Worm (Caenorhabditis elegans): ENCODE measurements around the gene rheb-1.

Gene rheb-1

ce11 chrIII:9455980-9456658 is at the start of gene rheb-1, which contains the start of gene spk-1:
Gene rheb-1 (minus strand): TSS chrIII:9456030.
Gene spk-1 (plus strand): TSS chrIII:9456608.
- TF ChIP-seq F13C5.2 (tag; optimal IDR thresholded peaks at IDR 0.05) (peak; percentile 5), hmbx-1 (tag; optimal IDR thresholded peaks at IDR 0.05) (no peak), hmg-4 (GFP tag; optimal IDR thresholded peaks at IDR 0.05) (peak; percentile 43)

- no peak for TF ChIP-seq hnd-1 (tag; optimal IDR thresholded peaks at IDR 0.05)
- no peak for TF ChIP-seq pes-1 (GFP tag; IDR thresholded peaks at IDR 0.05)
- no peak for TF ChIP-seq scrt-1 (GFP tag; IDR thresholded peaks at IDR 0.05)
- TF ChIP-seq ceh-13 (GFP tag; optimal IDR thresholded peaks at IDR 0.05): no peak
- TF ChIP-seq tbx-37 (GFP tag; conservative IDR thresholded peaks at IDR 0.05): no peak
- no peak for TF ChIP-seq flt-1 (GFP tag; IDR thresholded peaks at IDR 0.05)
- no peak for TF ChIP-seq B0310.2 (tag; optimal IDR thresholded peaks at IDR 0.05)
- TF ChIP-seq hmg-4 (GFP tag; optimal IDR thresholded peaks at IDR 0.05): no peak
- no peak for TF ChIP-seq tra-4 (tag; optimal IDR thresholded peaks at IDR 0.05)
- TF ChIP-seq F13C5.2 (tag; optimal IDR thresholded peaks at IDR 0.05): no peak
- TF ChIP-seq sea-1 (GFP tag; conservative IDR thresholded peaks at IDR 0.05): no peak
- TF ChIP-seq aly-1 (tag; optimal IDR thresholded peaks at IDR 0.05): no peak
- no peak for TF ChIP-seq ama-1 (optimal IDR thresholded peaks at IDR 0.05)
- TF ChIP-seq tbx-11 (GFP tag; IDR thresholded peaks at IDR 0.05): no peak
- no peak for TF ChIP-seq ets-7 (tag; optimal IDR thresholded peaks at IDR 0.05)
- no peak for TF ChIP-seq ceh-36 (tag; optimal IDR thresholded peaks at IDR 0.05)
- TF ChIP-seq hmbx-1 (tag; optimal IDR thresholded peaks at IDR 0.05): no peak
Measured at ce11 chrIII:9504347-9504746, 48.5 kb upstream of the rheb-1 start.

ce11 chrIII:9502155-9502714 is 46.4 kb upstream of the rheb-1 start:
- TF ChIP-seq pes-1 (GFP tag; IDR thresholded peaks at IDR 0.05): no peak
- TF ChIP-seq B0310.2 (tag; optimal IDR thresholded peaks at IDR 0.05): no peak
- TF ChIP-seq tbx-37 (GFP tag; conservative IDR thresholded peaks at IDR 0.05): no peak
- TF ChIP-seq flt-1 (GFP tag; IDR thresholded peaks at IDR 0.05): no peak
- TF ChIP-seq hmbx-1 (tag; optimal IDR thresholded peaks at IDR 0.05): no peak
- no peak for TF ChIP-seq scrt-1 (GFP tag; IDR thresholded peaks at IDR 0.05)
- TF ChIP-seq ama-1 (optimal IDR thresholded peaks at IDR 0.05): no peak
- TF ChIP-seq hnd-1 (tag; optimal IDR thresholded peaks at IDR 0.05): no peak
- TF ChIP-seq ceh-13 (GFP tag; optimal IDR thresholded peaks at IDR 0.05): no peak
- no peak for TF ChIP-seq tbx-11 (GFP tag; IDR thresholded peaks at IDR 0.05)
- TF ChIP-seq ets-7 (tag; optimal IDR thresholded peaks at IDR 0.05): no peak
- TF ChIP-seq hmg-4 (GFP tag; optimal IDR thresholded peaks at IDR 0.05): no peak
- TF ChIP-seq aly-1 (tag; optimal IDR thresholded peaks at IDR 0.05): no peak

ce11 chrIII:9501072-9501471 is 45.2 kb upstream of the rheb-1 start:
- no peak for TF ChIP-seq hmg-4 (GFP tag; optimal IDR thresholded peaks at IDR 0.05)
- no peak for TF ChIP-seq sea-1 (GFP tag; conservative IDR thresholded peaks at IDR 0.05)
- TF ChIP-seq tra-4 (tag; optimal IDR thresholded peaks at IDR 0.05): no peak
- no peak for TF ChIP-seq tbx-37 (GFP tag; conservative IDR thresholded peaks at IDR 0.05)
- no peak for TF ChIP-seq ets-7 (tag; optimal IDR thresholded peaks at IDR 0.05)
- no peak for TF ChIP-seq hmbx-1 (tag; optimal IDR thresholded peaks at IDR 0.05)

ce11 chrIII:9500267-9500666 is 44.4 kb upstream of the rheb-1 start, which contains the start of gene sod-4:
Gene sod-4 (minus strand): TSS chrIII:9500375.
- TF ChIP-seq pes-1 (GFP tag; IDR thresholded peaks at IDR 0.05) (no peak), ceh-13 (GFP tag; optimal IDR thresholded peaks at IDR 0.05) (no peak), ama-1 (optimal IDR thresholded peaks at IDR 0.05) (no peak)

- TF ChIP-seq hmg-4 (GFP tag; optimal IDR thresholded peaks at IDR 0.05) (no peak), tbx-37 (GFP tag; conservative IDR thresholded peaks at IDR 0.05) (no peak), hnd-1 (tag; optimal IDR thresholded peaks at IDR 0.05) (no peak), tra-4 (tag; optimal IDR thresholded peaks at IDR 0.05) (no peak), tbx-11 (GFP tag; IDR thresholded peaks at IDR 0.05) (no peak), ceh-36 (tag; optimal IDR thresholded peaks at IDR 0.05) (no peak), pes-1 (GFP tag; IDR thresholded peaks at IDR 0.05) (no peak), aly-1 (tag; optimal IDR thresholded peaks at IDR 0.05) (no peak), B0310.2 (tag; optimal IDR thresholded peaks at IDR 0.05) (no peak), hmbx-1 (tag; optimal IDR thresholded peaks at IDR 0.05) (no peak), flt-1 (GFP tag; IDR thresholded peaks at IDR 0.05) (no peak), ama-1 (optimal IDR thresholded peaks at IDR 0.05) (no peak)
Measured at ce11 chrIII:9497412-9497811, 41.6 kb upstream of the rheb-1 start.

- TF ChIP-seq hmg-4 (GFP tag; optimal IDR thresholded peaks at IDR 0.05) (no peak), flt-1 (GFP tag; IDR thresholded peaks at IDR 0.05) (no peak), pes-1 (GFP tag; IDR thresholded peaks at IDR 0.05) (no peak), B0310.2 (tag; optimal IDR thresholded peaks at IDR 0.05) (no peak), ama-1 (optimal IDR thresholded peaks at IDR 0.05) (no peak), sea-1 (GFP tag; conservative IDR thresholded peaks at IDR 0.05) (no peak), scrt-1 (GFP tag; IDR thresholded peaks at IDR 0.05) (no peak), tbx-37 (GFP tag; conservative IDR thresholded peaks at IDR 0.05) (no peak), hnd-1 (tag; optimal IDR thresholded peaks at IDR 0.05) (no peak), F13C5.2 (tag; optimal IDR thresholded peaks at IDR 0.05) (no peak), ceh-36 (tag; optimal IDR thresholded peaks at IDR 0.05) (no peak), aly-1 (tag; optimal IDR thresholded peaks at IDR 0.05) (no peak)
Measured at ce11 chrIII:9496083-9496482, 40.3 kb upstream of the rheb-1 start.

- no peak for TF ChIP-seq tbx-37 (GFP tag; conservative IDR thresholded peaks at IDR 0.05)
- no peak for TF ChIP-seq ceh-36 (tag; optimal IDR thresholded peaks at IDR 0.05)
- TF ChIP-seq hmbx-1 (tag; optimal IDR thresholded peaks at IDR 0.05): no peak
- TF ChIP-seq F13C5.2 (tag; optimal IDR thresholded peaks at IDR 0.05): no peak
- no peak for TF ChIP-seq tra-4 (tag; optimal IDR thresholded peaks at IDR 0.05)
- no peak for TF ChIP-seq tbx-11 (GFP tag; IDR thresholded peaks at IDR 0.05)
- TF ChIP-seq pes-1 (GFP tag; IDR thresholded peaks at IDR 0.05): no peak
- TF ChIP-seq scrt-1 (GFP tag; IDR thresholded peaks at IDR 0.05): no peak
- no peak for TF ChIP-seq ama-1 (optimal IDR thresholded peaks at IDR 0.05)
- no peak for TF ChIP-seq aly-1 (tag; optimal IDR thresholded peaks at IDR 0.05)
- no peak for TF ChIP-seq flt-1 (GFP tag; IDR thresholded peaks at IDR 0.05)
- no peak for TF ChIP-seq B0310.2 (tag; optimal IDR thresholded peaks at IDR 0.05)
- TF ChIP-seq hnd-1 (tag; optimal IDR thresholded peaks at IDR 0.05): no peak
- TF ChIP-seq ets-7 (tag; optimal IDR thresholded peaks at IDR 0.05): no peak
- TF ChIP-seq sea-1 (GFP tag; conservative IDR thresholded peaks at IDR 0.05): no peak
- TF ChIP-seq ceh-13 (GFP tag; optimal IDR thresholded peaks at IDR 0.05): no peak
- TF ChIP-seq hmg-4 (GFP tag; optimal IDR thresholded peaks at IDR 0.05): no peak
Measured at ce11 chrIII:9494209-9494608, 38.4 kb upstream of the rheb-1 start.
